Worm (Caenorhabditis elegans) whole organism, L4/young adult: ENCODE results near the gene pcp-1.

Experiments used
- W03F9.2 ChIP-seq: fragments of 150-350 bp; optimal IDR thresholded peaks from 2 replicates; lab custom pipeline; 2014; ENCODE audit warnings: missing biosample characterization, missing genetic modification characterization
- dao-5 ChIP-seq: sonication (generic microtip); optimal IDR thresholded peaks from 2 replicates; lab custom pipeline; 2016; ENCODE audit warnings: missing genotype, missing genetic modification characterization, moderate library complexity, missing compliant biosample characterization
- him-1 ChIP-seq: sonication (generic microtip); optimal IDR thresholded peaks from 2 replicates; lab custom pipeline; 2016; ENCODE audit warnings: missing genotype, missing genetic modification reagents, missing genetic modification characterization, missing compliant biosample characterization

The pcp-1 gene

DNA sequence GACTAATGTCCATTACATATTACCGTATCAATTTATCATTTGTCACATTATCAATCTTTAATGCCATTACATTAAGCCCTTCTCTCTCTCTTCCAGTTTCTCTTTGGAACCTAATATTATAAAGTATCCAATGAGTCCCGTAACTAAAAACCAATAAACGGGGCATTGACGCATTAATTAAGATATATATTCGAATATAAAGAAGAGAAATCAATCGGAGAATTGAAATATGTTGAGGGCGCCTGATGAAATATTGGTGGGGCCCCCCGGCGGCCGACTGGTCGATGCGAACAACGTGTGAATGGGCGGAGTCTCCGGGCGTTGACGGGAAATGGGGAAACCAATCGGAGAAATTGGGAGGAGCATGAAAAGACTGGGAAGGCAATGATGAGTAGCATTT, 25.5 kb downstream of the pcp-1 start:
- TF ChIP-seq W03F9.2 (tag; lab: Kevin White, UChicago), result no peak
- no peak for TF ChIP-seq dao-5 (tag; lab: Kevin White, UChicago)
- no peak for TF ChIP-seq him-1 (tag; lab: Kevin White, UChicago)

DNA sequence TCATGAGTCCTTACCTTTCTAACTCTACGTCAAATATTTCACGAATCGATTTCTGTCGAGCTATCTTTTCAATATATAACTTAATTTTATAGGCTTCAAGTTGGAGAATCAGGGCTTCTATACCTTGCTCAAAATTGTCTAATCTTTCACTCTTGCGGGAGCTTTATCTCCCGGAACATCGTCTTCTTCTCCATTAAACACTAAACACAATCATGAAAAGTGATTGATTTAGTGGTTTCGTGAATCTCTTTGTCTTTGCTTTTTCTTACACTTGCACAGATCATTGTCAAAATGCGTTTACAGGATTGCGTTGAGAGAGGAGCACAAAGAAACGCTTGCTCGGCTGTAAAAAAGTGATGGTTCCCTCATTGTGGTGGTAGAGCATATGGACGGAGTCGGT, 29.7 kb downstream of the pcp-1 start:
- TF ChIP-seq dao-5 (tag; lab: Kevin White, UChicago) (no peak), him-1 (tag; lab: Kevin White, UChicago) (no peak), W03F9.2 (tag; lab: Kevin White, UChicago) (no peak)

DNA sequence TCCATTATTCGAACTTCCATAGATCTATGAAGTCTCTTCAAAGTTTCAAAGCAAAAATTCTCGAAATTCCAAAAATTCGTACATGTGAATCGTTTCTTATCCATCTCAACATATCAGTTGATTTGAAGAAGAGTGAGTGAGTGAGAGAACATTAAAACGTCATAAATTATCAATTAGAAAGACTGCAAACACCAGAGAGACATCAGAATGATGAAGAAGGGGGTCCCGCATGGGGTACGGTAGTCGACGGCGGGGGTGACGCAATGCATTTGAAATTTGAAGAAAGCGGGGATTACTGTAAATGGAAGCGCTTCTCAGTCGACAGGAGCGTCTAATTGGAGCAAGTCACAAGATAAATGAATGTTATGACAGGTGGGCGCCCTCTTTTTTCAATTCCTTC, 31.8 kb downstream of the pcp-1 start:
- no peak for TF ChIP-seq him-1 (tag; lab: Kevin White, UChicago)
- no peak for TF ChIP-seq W03F9.2 (tag; lab: Kevin White, UChicago)
- TF ChIP-seq dao-5 (tag; lab: Kevin White, UChicago), result no peak

DNA sequence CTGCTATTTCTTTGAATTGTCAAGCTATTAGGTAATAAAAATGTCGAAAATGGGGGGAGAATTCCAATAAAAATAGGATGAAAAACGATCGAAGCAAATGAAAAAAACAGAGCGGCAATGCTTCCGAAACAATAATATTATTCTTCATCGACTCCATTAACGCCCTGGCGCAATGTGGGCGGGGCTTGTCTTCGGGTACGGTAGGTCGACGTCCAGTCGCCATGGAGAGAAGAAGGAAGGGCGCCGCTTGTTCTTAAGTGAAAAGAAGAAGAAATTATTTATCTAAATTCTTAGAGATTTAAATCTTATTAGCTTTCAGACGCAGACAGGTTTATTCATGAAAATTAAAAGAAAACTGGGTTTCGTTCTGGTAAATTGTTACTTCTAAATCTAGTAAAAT, 33.5 kb downstream of the pcp-1 start:
- TF ChIP-seq dao-5 (tag; lab: Kevin White, UChicago) (no peak), W03F9.2 (tag; lab: Kevin White, UChicago) (no peak), him-1 (tag; lab: Kevin White, UChicago) (no peak)

DNA sequence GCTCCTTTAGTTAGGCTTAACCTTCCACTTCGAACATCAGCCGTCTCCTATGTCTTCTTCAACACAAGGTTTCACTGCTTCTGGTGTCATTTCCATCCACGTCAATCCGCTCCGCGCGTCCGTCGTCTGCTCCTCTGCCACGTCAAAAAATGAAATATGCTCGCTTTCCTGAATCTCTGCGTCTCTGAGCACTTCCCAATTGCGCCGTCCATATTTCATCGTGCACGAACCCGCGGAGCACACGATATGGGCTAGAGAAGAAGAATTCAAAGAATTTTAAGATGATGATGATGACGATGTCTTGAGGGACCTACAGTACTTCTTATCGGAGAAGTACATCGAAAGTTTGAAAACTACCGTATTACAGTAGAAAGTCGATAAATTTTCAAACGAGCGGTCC, 34.3 kb downstream of the pcp-1 start:
- TF ChIP-seq dao-5 (tag; lab: Kevin White, UChicago) (no peak), him-1 (tag; lab: Kevin White, UChicago) (no peak)

DNA sequence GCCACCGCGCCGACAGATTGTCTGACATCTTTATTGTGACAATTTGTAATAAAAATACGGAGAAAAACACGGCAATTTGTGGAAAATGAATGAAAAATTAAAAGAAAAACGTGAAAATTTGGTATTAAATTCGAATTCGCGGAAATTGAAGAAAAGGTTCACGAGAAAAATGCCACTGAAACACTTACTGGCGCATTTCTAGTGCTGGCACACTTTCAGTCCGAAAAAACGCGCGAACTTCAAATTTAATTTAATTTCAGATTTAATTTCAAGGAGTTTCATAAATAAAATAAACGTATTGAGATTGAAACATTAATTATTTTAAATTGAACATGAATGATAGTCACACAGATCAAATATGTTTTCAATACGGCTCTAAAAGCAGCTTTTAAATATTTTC, 36.6 kb downstream of the pcp-1 start, which contains the start of gene cyk-7:
Gene cyk-7, minus strand, starts transcription at position 99 of the 400 bp plus-strand sequence.
- TF ChIP-seq W03F9.2 (tag; lab: Kevin White, UChicago) (no peak), him-1 (tag; lab: Kevin White, UChicago) (no peak), dao-5 (tag; lab: Kevin White, UChicago) (no peak)

DNA sequence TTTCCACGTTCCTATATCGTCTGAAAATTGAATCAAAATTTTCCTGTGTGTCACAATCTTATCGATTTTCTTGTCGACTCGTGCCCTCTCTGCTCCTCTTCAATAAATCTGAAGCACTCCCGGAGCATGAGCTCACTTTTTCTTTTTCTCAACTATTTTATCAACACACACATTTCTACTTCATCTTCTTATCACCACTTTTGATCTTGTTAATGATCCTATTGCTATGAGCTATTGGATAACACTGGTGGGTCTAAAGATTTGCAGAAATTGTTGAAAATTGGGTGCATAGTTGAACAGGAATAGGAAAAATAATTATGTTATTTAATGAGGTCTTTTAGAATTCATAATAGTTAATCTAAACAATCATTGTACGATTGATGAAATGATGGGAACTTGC, 46.5 kb downstream of the pcp-1 start:
- no peak for TF ChIP-seq him-1 (tag; lab: Kevin White, UChicago)
- TF ChIP-seq dao-5 (tag; lab: Kevin White, UChicago), result no peak
- no peak for TF ChIP-seq W03F9.2 (tag; lab: Kevin White, UChicago)

DNA sequence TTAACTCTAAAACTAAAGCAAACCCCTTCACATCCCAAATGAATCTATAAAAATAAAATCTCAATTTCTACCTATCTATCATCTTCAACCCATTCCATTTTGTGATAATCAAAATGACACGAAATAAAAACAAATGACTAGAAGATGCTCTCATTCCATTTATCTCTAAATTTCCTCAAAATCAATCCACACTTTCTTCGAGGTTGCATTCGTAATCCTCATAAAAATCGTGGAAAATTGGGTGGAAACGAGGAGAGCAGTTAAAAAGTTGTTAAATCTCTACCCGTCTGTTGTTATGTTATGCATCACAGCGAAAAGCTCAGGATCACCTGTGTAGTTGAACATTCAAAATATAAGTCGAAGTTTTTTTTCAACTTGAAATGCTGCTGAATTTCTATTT, 48.2 kb downstream of the pcp-1 start:
- TF ChIP-seq W03F9.2 (tag; lab: Kevin White, UChicago) (no peak), him-1 (tag; lab: Kevin White, UChicago) (no peak), dao-5 (tag; lab: Kevin White, UChicago) (no peak)

DNA sequence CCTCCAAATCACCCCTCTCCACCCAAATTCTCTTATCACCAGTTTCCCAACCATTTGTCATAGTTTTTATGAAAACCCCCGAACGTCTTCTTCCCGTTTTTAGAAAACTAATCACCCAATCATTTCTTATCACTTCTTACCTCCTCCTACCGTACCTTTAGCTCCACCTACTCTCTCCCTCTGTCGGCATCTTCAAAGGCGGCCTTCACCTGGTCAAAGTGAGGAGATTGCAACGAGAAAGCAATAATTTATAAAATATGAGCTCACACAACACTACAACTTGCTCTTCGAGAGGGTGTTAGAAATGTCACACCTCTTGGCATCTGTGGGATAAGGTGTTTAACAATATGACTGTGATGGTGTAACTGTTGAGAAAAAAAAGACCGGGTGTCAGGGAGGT, 50.3 kb downstream of the pcp-1 start:
- no peak for TF ChIP-seq him-1 (tag; lab: Kevin White, UChicago)
- TF ChIP-seq dao-5 (tag; lab: Kevin White, UChicago), result no peak
- no peak for TF ChIP-seq W03F9.2 (tag; lab: Kevin White, UChicago)
